Worm (Caenorhabditis elegans): ENCODE results near the gene tyr-1.

DNA sequence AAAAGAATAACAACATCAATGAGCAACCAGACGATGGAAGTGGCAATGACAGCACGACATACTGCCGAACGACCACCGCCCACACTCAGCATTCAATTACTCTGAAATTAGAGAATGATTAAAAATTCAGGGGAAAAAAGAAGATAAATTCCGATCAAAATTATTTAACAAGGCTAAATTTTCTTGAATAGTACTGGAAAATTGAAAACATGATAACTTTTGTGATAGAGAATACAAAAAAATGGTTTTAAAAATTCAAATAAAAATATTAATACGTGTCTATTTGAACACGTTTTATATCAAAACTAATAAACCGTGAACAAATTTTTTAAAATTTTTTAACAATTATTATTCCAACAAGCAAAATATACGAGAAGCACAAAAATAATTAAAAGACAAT is 44.1 kb downstream of the tyr-1 start, which contains the start of gene gly-3:
- TF ChIP-seq ceh-36 (tag; optimal IDR thresholded peaks at IDR 0.05) (no peak), sea-1 (GFP tag; conservative IDR thresholded peaks at IDR 0.05) (no peak), ama-1 (optimal IDR thresholded peaks at IDR 0.05) (no peak), hmbx-1 (tag; optimal IDR thresholded peaks at IDR 0.05) (no peak), flt-1 (GFP tag; IDR thresholded peaks at IDR 0.05) (no peak), tbx-37 (GFP tag; conservative IDR thresholded peaks at IDR 0.05) (no peak), tra-4 (tag; optimal IDR thresholded peaks at IDR 0.05) (no peak), tbx-11 (GFP tag; IDR thresholded peaks at IDR 0.05) (no peak), pes-1 (GFP tag; IDR thresholded peaks at IDR 0.05) (no peak), aly-1 (tag; optimal IDR thresholded peaks at IDR 0.05) (no peak)
